Worm (Caenorhabditis elegans) whole organism, L1 larva: ENCODE measurements around the gene F42G4.6.

Experiments
- C04F5.9 ChIP-seq: sonication (generic microtip); optimal IDR thresholded peaks from 2 replicates; lab custom pipeline; 2016; ENCODE audit warnings: missing genetic modification characterization, missing compliant biosample characterization
- F16B12.6 ChIP-seq: fragments of 150-350 bp; optimal IDR thresholded peaks from 2 replicates; lab custom pipeline; 2014; ENCODE audit warnings: missing biosample characterization, missing genetic modification characterization
- alr-1 ChIP-seq: fragments of 200-800 bp; sonication (Bioruptor generic); optimal IDR thresholded peaks from 2 replicates; lab custom pipeline; 2018; ENCODE audit warnings: borderline replicate concordance, mild to moderate bottlenecking, missing genetic modification characterization, missing compliant biosample characterization
- ama-1 ChIP-seq: fragments of 150-350 bp; optimal IDR thresholded peaks from 2 replicates; lab custom pipeline; 2014
- blmp-1 ChIP-seq: fragments of 150-350 bp; optimal IDR thresholded peaks from 2 replicates; lab custom pipeline; 2014; ENCODE audit warnings: missing biosample characterization, missing genetic modification characterization
- ceh-63 ChIP-seq: fragments of 200-800 bp; sonication (Bioruptor generic); optimal IDR thresholded peaks from 2 replicates; lab custom pipeline; 2018; ENCODE audit warnings: mild to moderate bottlenecking, missing genetic modification characterization, missing compliant biosample characterization
- ceh-82 ChIP-seq, 3 experiments: fragments of 150-350 bp in 1 of 3; sonication (generic microtip) in 2 of 3; optimal IDR thresholded peaks; 2 replicates each; lab custom pipeline; 2014 to 2017; ENCODE audit warnings: missing biosample characterization in 3 of 3, missing genetic modification characterization in 3 of 3
- ceh-88 ChIP-seq: fragments of 200-800 bp; sonication (Bioruptor generic); IDR thresholded peaks from 2 replicates; pipeline ENCODE4 v1.3.6; 2022; ENCODE audit warnings: missing genetic modification characterization, missing compliant biosample characterization
- ces-1 ChIP-seq: fragments of 150-350 bp; optimal IDR thresholded peaks from 2 replicates; lab custom pipeline; 2014; ENCODE audit warnings: missing biosample characterization, missing genetic modification reagents, missing genetic modification characterization
- dpl-1 ChIP-seq, 3 experiments: fragments of 150-350 bp in 2 of 3; sonication (generic microtip) in 1 of 3; optimal IDR thresholded peaks; 2 replicates each; lab custom pipeline; 2014 to 2017; ENCODE audit warnings: missing biosample characterization in 3 of 3, missing genetic modification characterization in 3 of 3, missing genetic modification reagents in 3 of 3
- efl-1 ChIP-seq, 4 experiments: fragments of 150-350 bp; optimal IDR thresholded peaks in 3 of 4; peaks in 1 of 4; 1 replicate in 1 of 4; 2 replicates in 3 of 4; lab custom pipeline; 2014; ENCODE audit warnings: missing biosample characterization in 2 of 4, missing genetic modification characterization in 2 of 4, missing genetic modification reagents in 2 of 4
- elt-2 ChIP-seq: sonication (generic microtip); optimal IDR thresholded peaks from 2 replicates; lab custom pipeline; 2016; ENCODE audit warnings: missing genetic modification characterization, mild to moderate bottlenecking, inconsistent platforms, missing compliant biosample characterization, missing genetic modification reagents
- fkh-10 ChIP-seq: sonication (generic microtip); optimal IDR thresholded peaks from 2 replicates; lab custom pipeline; 2017; ENCODE audit warnings: missing biosample characterization, missing genetic modification reagents, missing genetic modification characterization
- fkh-4 ChIP-seq: sonication (generic microtip); optimal IDR thresholded peaks from 2 replicates; lab custom pipeline; 2016; ENCODE audit warnings: missing compliant biosample characterization, missing genetic modification characterization, borderline replicate concordance
- grh-1 ChIP-seq: fragments of 200-800 bp; sonication (Bioruptor generic); IDR thresholded peaks from 2 replicates; pipeline ENCODE4 v1.3.6; 2022; ENCODE audit warnings: missing genetic modification reagents, missing genetic modification characterization, missing compliant biosample characterization
- hlh-17 ChIP-seq: fragments of 200-800 bp; sonication (Bioruptor generic); optimal IDR thresholded peaks from 2 replicates; lab custom pipeline; 2018; ENCODE audit warnings: missing genetic modification characterization, mild to moderate bottlenecking, missing compliant biosample characterization, moderate library complexity, borderline replicate concordance
- jun-1 ChIP-seq: fragments of 150-350 bp; optimal IDR thresholded peaks from 2 replicates; lab custom pipeline; 2014; ENCODE audit warnings: missing biosample characterization, missing genetic modification reagents, missing genetic modification characterization
- lin-13 ChIP-seq: fragments of 150-350 bp; optimal IDR thresholded peaks from 2 replicates; lab custom pipeline; 2014; ENCODE audit warnings: missing biosample characterization, missing genetic modification reagents, missing genetic modification characterization
- lin-14 ChIP-seq: fragments of 200-800 bp; sonication (Bioruptor generic); optimal IDR thresholded peaks from 2 replicates; lab custom pipeline; 2018; ENCODE audit warnings: mild to moderate bottlenecking, missing genetic modification characterization, moderate library complexity, missing compliant biosample characterization
- lin-15B ChIP-seq: fragments of 150-350 bp; sonication (generic microtip); optimal IDR thresholded peaks from 3 replicates; lab custom pipeline; 2014; ENCODE audit warnings: missing biosample characterization, missing genetic modification characterization
- lin-35 ChIP-seq, 2 experiments: fragments of 150-350 bp; optimal IDR thresholded peaks; 2 replicates each; lab custom pipeline; 2014; ENCODE audit warnings: missing biosample characterization in 2 of 2, missing genetic modification characterization in 2 of 2, missing genetic modification reagents in 2 of 2
- lin-39 ChIP-seq: fragments of 150-350 bp; optimal IDR thresholded peaks from 2 replicates; lab custom pipeline; 2014; ENCODE audit warnings: missing biosample characterization, missing genetic modification reagents, missing genetic modification characterization
- lsy-2 ChIP-seq, 2 experiments: fragments of 150-350 bp; optimal IDR thresholded peaks; 2 replicates each; lab custom pipeline; 2014; ENCODE audit warnings: missing biosample characterization in 2 of 2, missing genetic modification characterization in 2 of 2
- mdl-1 ChIP-seq, 2 experiments: fragments of 150-350 bp; optimal IDR thresholded peaks; 2 replicates each; lab custom pipeline; 2014 to 2017; ENCODE audit warnings: missing biosample characterization in 2 of 2, missing genetic modification characterization in 2 of 2, inconsistent platforms in 1 of 2
- mef-2 ChIP-seq: fragments of 150-350 bp; optimal IDR thresholded peaks from 2 replicates; lab custom pipeline; 2014; ENCODE audit warnings: missing biosample characterization, missing genetic modification characterization
- mep-1 ChIP-seq: fragments of 150-350 bp; optimal IDR thresholded peaks from 2 replicates; lab custom pipeline; 2014; ENCODE audit warnings: missing biosample characterization, missing genetic modification characterization
- nhr-12 ChIP-seq: sonication (generic microtip); optimal IDR thresholded peaks from 2 replicates; lab custom pipeline; 2017; ENCODE audit warnings: missing biosample characterization, missing genetic modification characterization
- nhr-20 ChIP-seq: sonication (generic microtip); optimal IDR thresholded peaks from 2 replicates; lab custom pipeline; 2016; ENCODE audit warnings: mild to moderate bottlenecking, missing genetic modification characterization, missing compliant biosample characterization
- nhr-237 ChIP-seq: fragments of 150-350 bp; optimal IDR thresholded peaks from 2 replicates; lab custom pipeline; 2014; ENCODE audit warnings: missing biosample characterization, missing genetic modification characterization
- nhr-71 ChIP-seq: sonication (generic microtip); optimal IDR thresholded peaks from 2 replicates; lab custom pipeline; 2016; ENCODE audit warnings: mild to moderate bottlenecking, missing genetic modification characterization, moderate library complexity, missing compliant biosample characterization
- nhr-76 ChIP-seq: sonication (generic microtip); optimal IDR thresholded peaks from 2 replicates; lab custom pipeline; 2017; ENCODE audit warnings: missing biosample characterization, missing genetic modification characterization
- nhr-77 ChIP-seq: fragments of 150-350 bp; optimal IDR thresholded peaks from 2 replicates; lab custom pipeline; 2014; ENCODE audit warnings: missing biosample characterization, missing genetic modification characterization
- nhr-85 ChIP-seq: sonication (generic microtip); peaks from one replicate; lab custom pipeline; 2016; ENCODE audit warnings: missing genetic modification characterization, inconsistent platforms, missing compliant biosample characterization
- nhr-90 ChIP-seq: sonication (generic microtip); optimal IDR thresholded peaks from 2 replicates; lab custom pipeline; 2016; ENCODE audit warnings: mild to moderate bottlenecking, missing genetic modification characterization, missing compliant biosample characterization; ENCODE audit not compliant: poor library complexity
- pqm-1 ChIP-seq: sonication (generic microtip); optimal IDR thresholded peaks from 3 replicates; lab custom pipeline; 2017; ENCODE audit warnings: missing biosample characterization, missing genetic modification characterization
- snu-23 ChIP-seq: sonication (generic microtip); optimal IDR thresholded peaks from 2 replicates; lab custom pipeline; 2016; ENCODE audit warnings: missing genetic modification characterization, missing compliant biosample characterization
- sox-4 ChIP-seq: sonication (generic microtip); optimal IDR thresholded peaks from 2 replicates; lab custom pipeline; 2016; ENCODE audit warnings: missing genetic modification characterization, missing compliant biosample characterization
- sptf-1 ChIP-seq: fragments of 150-350 bp; optimal IDR thresholded peaks from 2 replicates; lab custom pipeline; 2014; ENCODE audit warnings: missing biosample characterization, missing genetic modification characterization
- unc-30 ChIP-seq: sonication (generic microtip); optimal IDR thresholded peaks from 2 replicates; lab custom pipeline; 2017; ENCODE audit warnings: missing biosample characterization, missing genetic modification characterization
- unc-86 ChIP-seq: sonication (generic microtip); optimal IDR thresholded peaks from 2 replicates; lab custom pipeline; 2016; ENCODE audit warnings: missing genetic modification characterization, missing compliant biosample characterization
- unc-98 ChIP-seq: fragments of 200-800 bp; sonication (Bioruptor generic); IDR thresholded peaks from 2 replicates; pipeline ENCODE4 v1.3.6; 2022; ENCODE audit warnings: missing genetic modification characterization, missing compliant biosample characterization
- xbp-1 ChIP-seq: sonication (generic microtip); optimal IDR thresholded peaks from 2 replicates; lab custom pipeline; 2016; ENCODE audit warnings: missing genetic modification characterization, missing compliant biosample characterization
- ztf-4 ChIP-seq: fragments of 150-350 bp; optimal IDR thresholded peaks from 2 replicates; lab custom pipeline; 2014; ENCODE audit warnings: missing biosample characterization, missing genetic modification characterization

F42G4.6 gene

DNA sequence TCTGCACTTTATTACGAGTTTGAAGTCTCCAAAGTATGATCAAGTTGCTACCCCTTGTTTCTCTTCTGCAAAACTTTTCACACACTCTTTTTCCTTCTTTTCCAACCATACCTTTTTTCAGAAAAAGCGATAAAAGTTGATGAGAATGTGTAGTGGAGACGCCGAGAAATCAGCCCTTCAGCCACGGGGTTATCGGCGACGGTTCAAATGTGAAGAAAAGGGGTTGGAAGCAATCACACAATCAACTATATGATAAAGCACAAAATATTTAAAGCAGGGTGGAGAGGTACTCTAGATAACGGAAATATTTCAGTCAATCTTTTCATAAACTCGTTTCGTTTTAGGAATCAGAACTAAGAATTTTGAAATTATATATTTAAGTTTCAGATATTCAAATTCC is 6.1 kb upstream of the F42G4.6 start, which contains the start of gene F42G4.5:
Gene F42G4.5, plus strand, starts transcription at position 379 of the 400 bp plus-strand sequence.
- TF ChIP-seq pqm-1 (tag; lab: Kevin White, UChicago) = peak; percentile 79
- TF ChIP-seq dpl-1 (GFP tag; optimal IDR thresholded peaks at IDR 0.05; lab: Kevin White, UChicago) = no peak
- peak in 1 of 2 experiments; percentile 33 for TF ChIP-seq lin-35 (GFP tag; optimal IDR thresholded peaks at IDR 0.05; lab: Kevin White, UChicago)
- no peak for TF ChIP-seq nhr-237
- TF ChIP-seq elt-2 (tag; lab: Kevin White, UChicago) = peak; percentile 69
- TF ChIP-seq nhr-76 (tag; lab: Kevin White, UChicago) = no peak

DNA sequence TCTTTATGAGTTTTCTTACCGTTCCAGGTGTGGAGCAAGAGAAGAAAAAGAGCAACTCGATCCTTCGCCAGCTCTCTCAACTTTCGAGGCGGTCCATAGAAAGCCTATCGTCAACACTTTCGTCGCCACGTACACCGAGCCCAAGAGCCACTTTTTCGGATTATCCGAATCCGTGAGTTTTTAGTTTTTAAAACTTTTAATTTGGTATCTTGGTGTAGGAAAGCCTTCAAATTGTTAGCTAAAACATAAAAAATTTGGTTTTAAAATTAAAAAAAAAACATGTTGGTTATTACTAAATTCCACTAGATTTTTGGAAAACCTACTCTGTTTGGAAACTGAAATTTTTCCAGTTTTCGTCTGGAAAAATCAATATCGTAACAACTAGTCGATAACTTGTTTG is 5.4 kb upstream of the F42G4.6 start:
- no peak for TF ChIP-seq efl-1 (optimal IDR thresholded peaks at IDR 0.05; lab: Kevin White, UChicago)
- TF ChIP-seq efl-1 (GFP tag; optimal IDR thresholded peaks at IDR 0.05 in 1 of 2; lab: Kevin White, UChicago) = peak in 1 of 2 experiments; percentile 77
- TF ChIP-seq ama-1 (lab: Kevin White, UChicago) = no peak

DNA sequence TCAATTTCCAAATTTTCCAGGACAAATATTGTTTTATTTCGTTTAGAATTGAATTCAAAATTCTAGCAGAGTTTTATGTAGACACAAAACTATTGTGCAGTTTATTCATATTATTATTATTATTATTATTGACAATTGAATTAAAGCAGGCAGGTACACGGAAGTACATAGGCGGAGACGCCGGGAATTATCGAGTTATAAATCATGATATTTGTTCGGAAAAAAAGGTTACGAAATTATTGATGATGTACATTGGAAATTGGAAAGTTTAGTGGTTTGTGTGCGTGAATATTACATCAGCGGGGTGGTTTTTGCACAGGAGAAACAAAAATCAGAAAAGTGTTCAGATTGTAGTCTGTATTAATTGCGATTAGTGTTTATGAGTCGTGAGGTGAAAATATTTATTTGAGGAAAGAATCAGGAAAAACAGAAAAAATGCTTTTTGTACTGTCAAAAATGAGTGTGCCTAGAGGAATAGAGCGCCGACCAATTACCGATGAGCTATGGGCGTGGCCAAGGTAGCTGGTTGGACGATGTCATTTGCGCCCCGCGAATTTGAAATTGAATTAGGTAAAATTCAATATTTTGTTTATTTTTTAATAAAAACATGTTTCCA is 2.8 kb upstream of the F42G4.6 start:
- TF ChIP-seq mef-2 (tag; lab: Kevin White, UChicago) (no peak), nhr-90 (tag; lab: Kevin White, UChicago) (no peak), nhr-85 (tag; lab: Kevin White, UChicago) (no peak), nhr-20 (tag; lab: Kevin White, UChicago) (no peak), blmp-1 (no peak), elt-2 (tag; lab: Kevin White, UChicago) (peak; percentile 54), efl-1 (optimal IDR thresholded peaks at IDR 0.05; lab: Kevin White, UChicago) (no peak), efl-1 (GFP tag; optimal IDR thresholded peaks at IDR 0.05 in 1 of 2; lab: Kevin White, UChicago) (peak in 1 of 2 experiments; percentile 75), F16B12.6 (tag; lab: Kevin White, UChicago) (no peak), hlh-17 (GFP tag; lab: Kevin White, UChicago) (no peak)

DNA sequence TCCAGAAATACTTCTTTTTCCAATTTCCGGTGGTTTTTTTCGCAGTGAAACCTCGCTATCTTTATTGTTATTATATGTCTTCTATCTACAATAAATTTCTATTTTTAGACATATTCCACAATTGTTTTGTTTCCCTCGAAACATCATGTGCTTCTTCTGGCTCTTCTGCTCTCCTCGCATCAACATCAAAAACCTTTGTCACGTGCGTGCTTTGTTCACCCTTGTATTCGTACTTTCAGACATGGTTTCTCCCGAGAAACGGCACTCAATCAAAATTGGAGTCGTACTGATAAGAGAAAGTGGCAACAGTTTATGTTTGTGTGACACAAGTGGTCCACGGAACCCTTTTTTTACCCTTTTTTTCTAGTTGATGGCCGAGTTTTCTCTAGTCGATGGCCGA is 1.4 kb upstream of the F42G4.6 start:
- no peak for TF ChIP-seq ztf-4 (tag; lab: Kevin White, UChicago)
- TF ChIP-seq F16B12.6 (tag; lab: Kevin White, UChicago) = no peak
- TF ChIP-seq lin-15B (tag; lab: Kevin White, UChicago) = no peak
- no peak for TF ChIP-seq mef-2 (tag; lab: Kevin White, UChicago)
- TF ChIP-seq C04F5.9 = no peak
- no peak for TF ChIP-seq sox-4 (tag; lab: Kevin White, UChicago)
- no peak for TF ChIP-seq mep-1 (tag; lab: Kevin White, UChicago)
- TF ChIP-seq lin-14 = peak; percentile 22
- no peak for TF ChIP-seq jun-1
- TF ChIP-seq unc-86 (tag; lab: Kevin White, UChicago) = no peak
- TF ChIP-seq nhr-90 (tag; lab: Kevin White, UChicago) = peak; percentile 44
- no peak for TF ChIP-seq nhr-12
- TF ChIP-seq ceh-88 (GFP tag; lab: Robert Waterston, UW) = no peak
- no peak for TF ChIP-seq xbp-1
- no peak for TF ChIP-seq unc-98 (GFP tag; lab: Robert Waterston, UW)
- no peak for TF ChIP-seq snu-23 (GFP tag; lab: Kevin White, UChicago)
- TF ChIP-seq sptf-1 (tag; lab: Kevin White, UChicago) = no peak
- no peak for TF ChIP-seq fkh-4 (tag; lab: Kevin White, UChicago)
- no peak for TF ChIP-seq ces-1 (GFP tag; lab: Kevin White, UChicago)
- TF ChIP-seq ceh-82 (tag; optimal IDR thresholded peaks at IDR 0.05; lab: Kevin White, UChicago) = no peak
- no peak for TF ChIP-seq unc-30 (tag; lab: Kevin White, UChicago)
- TF ChIP-seq nhr-71 = peak; percentile 46
- no peak for TF ChIP-seq ceh-63 (GFP tag; lab: Kevin White, UChicago)
- no peak for TF ChIP-seq dpl-1 (GFP tag; optimal IDR thresholded peaks at IDR 0.05; lab: Kevin White, UChicago)
- TF ChIP-seq nhr-76 (tag; lab: Kevin White, UChicago) = no peak
- TF ChIP-seq ama-1 (lab: Kevin White, UChicago) = no peak
- TF ChIP-seq mdl-1 (tag; optimal IDR thresholded peaks at IDR 0.05; lab: Kevin White, UChicago) = peak in 1 of 2 experiments; percentile 46
- TF ChIP-seq lin-39 (tag; lab: Kevin White, UChicago) = no peak
- no peak for TF ChIP-seq nhr-77 (tag; lab: Kevin White, UChicago)
- TF ChIP-seq alr-1 = no peak
- TF ChIP-seq efl-1 (optimal IDR thresholded peaks at IDR 0.05; lab: Kevin White, UChicago) = no peak
- peak in 1 of 2 experiments; percentile 52 for TF ChIP-seq efl-1 (GFP tag; optimal IDR thresholded peaks at IDR 0.05 in 1 of 2; lab: Kevin White, UChicago)
- no peak for TF ChIP-seq lsy-2 (tag; optimal IDR thresholded peaks at IDR 0.05; lab: Kevin White, UChicago)
- TF ChIP-seq grh-1 = no peak
- no peak for TF ChIP-seq fkh-10 (GFP tag; lab: Kevin White, UChicago)
- TF ChIP-seq elt-2 (tag; lab: Kevin White, UChicago) = peak; percentile 98
- no peak for TF ChIP-seq lin-13 (GFP tag; lab: Kevin White, UChicago)
- TF ChIP-seq nhr-20 (tag; lab: Kevin White, UChicago) = peak; percentile 54
